Fruit fly (Drosophila melanogaster): ENCODE data around the gene Hsp27.

Gene Hsp27

dm6 chr3L:9372278-9372975, 11.4 kb upstream of the Hsp27 start, which contains the start of the genes Hsp67Bc, CG4456 and Hsp22:
Gene Hsp67Bc (minus strand): TSS chr3L:9372497.
Gene CG4456 (plus strand): TSS chr3L:9372722.
Gene Hsp22 (plus strand): TSS chr3L:9372931.
- TF ChIP-seq CG4496 (GFP tag; IDR thresholded peaks at IDR 0.05), result peak; percentile 59; the same call in 1 of the 3 replicates
- no peak for TF ChIP-seq CG14655 (GFP tag; optimal IDR thresholded peaks at IDR 0.05)
- peak; percentile 91 for TF ChIP-seq EcR (GFP tag; optimal IDR thresholded peaks at IDR 0.05)
- TF ChIP-seq CG9948 (tag; optimal IDR thresholded peaks at IDR 0.05), result no peak
- TF ChIP-seq Pif1B (GFP tag; optimal IDR thresholded peaks at IDR 0.05), result peak; percentile 27

DNA sequence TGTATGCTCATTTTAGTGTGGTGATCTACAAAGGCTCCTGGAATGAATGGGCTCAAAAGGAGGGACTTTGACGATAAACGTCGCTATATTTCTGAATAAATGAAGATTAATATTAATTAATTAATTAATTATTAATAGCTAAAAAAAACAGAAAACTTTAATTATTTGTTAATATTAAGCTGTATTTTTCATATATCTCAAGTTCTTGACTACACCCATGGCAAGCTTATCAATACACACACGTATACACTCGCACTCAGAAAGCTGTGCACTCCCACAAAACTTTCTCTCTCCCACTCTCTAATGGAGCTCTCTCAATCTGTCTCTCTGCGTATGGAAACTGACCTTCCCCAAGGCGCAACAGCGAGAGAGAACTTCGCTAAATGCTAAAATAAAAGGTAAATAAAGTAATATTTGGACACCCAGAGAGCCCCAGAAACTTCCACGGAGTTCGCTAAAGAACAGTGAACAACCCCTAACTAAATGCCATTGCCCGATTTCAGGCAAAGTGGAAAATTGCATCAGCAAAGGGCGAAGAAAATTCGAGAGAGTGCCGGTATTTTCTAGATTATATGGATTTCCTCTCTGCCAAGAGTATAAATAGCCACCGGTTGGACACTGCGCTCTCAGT, 10.4 kb upstream of the Hsp27 start:
- TF ChIP-seq EcR (GFP tag; optimal IDR thresholded peaks at IDR 0.05) (peak; percentile 90), CG15710 (tag; optimal IDR thresholded peaks at IDR 0.05) (peak; percentile 70), fd96Ca (GFP tag; IDR thresholded peaks at IDR 0.05) (peak; percentile 82), CG32121 (GFP tag; IDR thresholded peaks at IDR 0.05) (peak; percentile 89), Pif1A (GFP tag; optimal IDR thresholded peaks at IDR 0.05) (peak; percentile 16), Pif1B (GFP tag; optimal IDR thresholded peaks at IDR 0.05) (peak; percentile 73), CG8159 (tag; optimal IDR thresholded peaks at IDR 0.05) (peak; percentile 73), CG10348 (GFP tag; IDR thresholded peaks at IDR 0.05) (peak; percentile 6; the same call in 1 of the 2 replicates), D1 (tag; optimal IDR thresholded peaks at IDR 0.05) (no peak), CG8301 (tag; optimal IDR thresholded peaks at IDR 0.05) (peak; percentile 70), CG34367 (tag; optimal IDR thresholded peaks at IDR 0.05) (peak; percentile 44), CG12605 (GFP tag; IDR thresholded peaks at IDR 0.05) (peak; percentile 81), Snoo (tag; optimal IDR thresholded peaks at IDR 0.05) (peak; percentile 67), gl (tag; optimal IDR thresholded peaks at IDR 0.05) (peak; percentile 19), CG17806 (tag; optimal IDR thresholded peaks at IDR 0.05) (peak; percentile 74), CG13204 (GFP tag; optimal IDR thresholded peaks at IDR 0.05) (no peak), CG14655 (GFP tag; optimal IDR thresholded peaks at IDR 0.05) (peak; percentile 84), CG4496 (GFP tag; IDR thresholded peaks at IDR 0.05) (peak; percentile 93), rn (GFP tag; IDR thresholded peaks at IDR 0.05) (peak; percentile 64), Ets98B (GFP tag; IDR thresholded peaks at IDR 0.05) (peak; percentile 88), CG9948 (tag; optimal IDR thresholded peaks at IDR 0.05) (peak; percentile 67)

DNA sequence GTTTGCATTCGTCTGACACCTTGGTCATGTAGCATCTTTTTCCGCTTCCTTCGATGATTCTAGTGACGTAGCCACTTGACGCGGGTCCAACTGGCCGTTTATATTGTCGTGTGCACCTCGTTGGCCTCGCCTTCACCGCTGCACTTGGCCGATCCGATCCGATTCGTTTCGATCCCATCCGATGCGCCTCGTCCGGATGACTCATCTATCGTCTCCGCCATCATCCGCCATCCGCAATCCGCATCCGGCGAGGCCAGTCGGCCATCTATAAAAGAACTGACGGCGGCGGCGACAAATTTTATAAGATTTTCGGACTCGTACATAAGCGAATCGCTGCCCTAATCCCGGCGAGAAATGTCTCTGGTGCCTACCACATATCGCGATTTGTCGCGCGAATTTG, 8.7 kb upstream of the Hsp27 start, which contains the start of gene CG4461:
CG4461 (plus strand) TSS at position 301 of the 400 bp plus-strand sequence.
- no peak for TF ChIP-seq CG12605 (GFP tag; IDR thresholded peaks at IDR 0.05)
- no peak for TF ChIP-seq CG8159 (tag; optimal IDR thresholded peaks at IDR 0.05)
- TF ChIP-seq Snoo (tag; optimal IDR thresholded peaks at IDR 0.05), result no peak
- no peak for TF ChIP-seq D1 (tag; optimal IDR thresholded peaks at IDR 0.05)
- TF ChIP-seq CG4496 (GFP tag; IDR thresholded peaks at IDR 0.05), result no peak
- no peak for TF ChIP-seq Ets98B (GFP tag; IDR thresholded peaks at IDR 0.05)
- TF ChIP-seq gl (tag; optimal IDR thresholded peaks at IDR 0.05), result no peak
- no peak for TF ChIP-seq CG17806 (tag; optimal IDR thresholded peaks at IDR 0.05)
- no peak for TF ChIP-seq CG10348 (GFP tag; IDR thresholded peaks at IDR 0.05)

DNA sequence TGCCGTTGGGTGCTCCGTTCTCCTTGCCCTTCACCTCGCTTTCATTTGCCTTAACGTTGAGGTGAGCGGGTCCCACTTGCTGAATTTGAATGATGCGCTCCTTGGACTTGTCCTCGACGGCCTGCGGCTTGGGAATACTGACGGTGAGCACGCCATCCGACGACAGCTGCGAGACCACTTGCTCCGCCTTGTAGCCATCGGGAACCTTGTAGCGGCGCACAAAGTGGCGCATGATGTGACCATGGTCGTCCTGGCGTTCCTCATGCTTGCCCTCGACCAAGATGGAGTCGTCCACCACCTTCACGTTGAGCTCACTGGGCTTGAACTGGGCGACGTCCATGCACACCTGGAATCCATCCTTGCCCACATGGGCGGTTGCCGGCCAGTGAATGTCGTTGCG, 7.3 kb upstream of the Hsp27 start:
- TF ChIP-seq CG10348 (GFP tag; IDR thresholded peaks at IDR 0.05) (no peak), CG15710 (tag; optimal IDR thresholded peaks at IDR 0.05) (no peak), CG4496 (GFP tag; IDR thresholded peaks at IDR 0.05) (no peak), CG8159 (tag; optimal IDR thresholded peaks at IDR 0.05) (no peak), gl (tag; optimal IDR thresholded peaks at IDR 0.05) (no peak), CG14655 (GFP tag; optimal IDR thresholded peaks at IDR 0.05) (no peak), D1 (tag; optimal IDR thresholded peaks at IDR 0.05) (no peak), fd96Ca (GFP tag; IDR thresholded peaks at IDR 0.05) (no peak), CG32121 (GFP tag; IDR thresholded peaks at IDR 0.05) (no peak)

dm6 chr3L:9377198-9378035, 6.4 kb upstream of the Hsp27 start, which contains the start of gene Hsp26:
Gene Hsp26 (minus strand): TSS chr3L:9377427.
- TF ChIP-seq CG13204 (GFP tag; optimal IDR thresholded peaks at IDR 0.05), result no peak
- peak; percentile 95 for TF ChIP-seq CG32121 (GFP tag; IDR thresholded peaks at IDR 0.05)
- TF ChIP-seq Snoo (tag; optimal IDR thresholded peaks at IDR 0.05), result peak; percentile 88
- peak; percentile 93 for TF ChIP-seq CG12605 (GFP tag; IDR thresholded peaks at IDR 0.05)
- TF ChIP-seq CG4496 (GFP tag; IDR thresholded peaks at IDR 0.05), result peak; percentile 95
- TF ChIP-seq CG17806 (tag; optimal IDR thresholded peaks at IDR 0.05), result peak; percentile 89
- peak; percentile 93 for TF ChIP-seq Pif1B (GFP tag; optimal IDR thresholded peaks at IDR 0.05)
- TF ChIP-seq CG10348 (GFP tag; IDR thresholded peaks at IDR 0.05), result 0 out of 2 replicates have a peak, but pooled peaks have one; percentile 34
- TF ChIP-seq CG8159 (tag; optimal IDR thresholded peaks at IDR 0.05), result peak; percentile 88
- peak; percentile 79 for TF ChIP-seq CG15710 (tag; optimal IDR thresholded peaks at IDR 0.05)
- TF ChIP-seq gl (tag; optimal IDR thresholded peaks at IDR 0.05), result peak; percentile 85
- no peak for TF ChIP-seq D1 (tag; optimal IDR thresholded peaks at IDR 0.05)
- TF ChIP-seq EcR (GFP tag; optimal IDR thresholded peaks at IDR 0.05), result peak; percentile 97
- peak; percentile 70 for TF ChIP-seq fd96Ca (GFP tag; IDR thresholded peaks at IDR 0.05)
- peak; percentile 87 for TF ChIP-seq CG9948 (tag; optimal IDR thresholded peaks at IDR 0.05)
- peak; percentile 90 for TF ChIP-seq CG14655 (GFP tag; optimal IDR thresholded peaks at IDR 0.05)
- TF ChIP-seq Ets98B (GFP tag; IDR thresholded peaks at IDR 0.05), result peak; percentile 95
- peak; percentile 85 for TF ChIP-seq CG34367 (tag; optimal IDR thresholded peaks at IDR 0.05)
- peak; percentile 89 for TF ChIP-seq CG8301 (tag; optimal IDR thresholded peaks at IDR 0.05)
- peak; percentile 78 for TF ChIP-seq rn (GFP tag; IDR thresholded peaks at IDR 0.05)
- TF ChIP-seq Pif1A (GFP tag; optimal IDR thresholded peaks at IDR 0.05), result peak; percentile 95

Measured in whole organism, pupa.